Worm (Caenorhabditis elegans): Measurements from ENCODE around the gene nhr-125.

DNA sequence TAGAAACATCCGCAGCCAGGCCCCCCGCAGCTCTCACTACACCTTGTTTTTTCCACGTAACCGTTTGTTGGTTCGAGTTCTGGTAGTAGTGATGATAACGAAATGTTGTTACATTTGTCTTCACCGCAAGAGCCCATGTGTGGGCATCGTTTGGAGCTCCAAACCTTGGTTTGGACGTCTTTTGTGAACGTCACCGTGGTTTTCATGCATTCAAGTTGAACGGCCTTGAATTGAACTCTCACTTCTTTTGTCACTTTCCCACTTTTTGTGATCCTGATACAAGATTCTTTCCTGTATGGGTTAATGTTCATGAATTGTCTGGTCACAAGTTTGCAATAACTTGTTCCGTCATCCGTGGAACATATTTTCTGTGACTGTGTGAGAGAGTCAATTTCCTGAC, 21.5 kb downstream of the nhr-125 start:
- TF ChIP-seq T22C8.4 (GFP tag; IDR thresholded peaks at IDR 0.05) (no peak), ref-1 (GFP tag; conservative IDR thresholded peaks at IDR 0.05) (no peak), cog-1 (tag; optimal IDR thresholded peaks at IDR 0.05) (no peak), med-1 (GFP tag; optimal IDR thresholded peaks at IDR 0.05; ENCODE audit: insufficient read depth) (no peak), klf-2 (GFP tag; conservative IDR thresholded peaks at IDR 0.05) (no peak)

All from whole organism, midembryonic.